Fruit fly (Drosophila melanogaster) S2 (cell line): ENCODE data around the gene CG10214.

ENCODE experiments used
- CG8478 ChIP-seq: fragments of >200 bp; optimal IDR thresholded peaks from 2 replicates; lab custom pipeline; 2018
- CTCF ChIP-seq, 2 experiments: fragments of >200 bp; optimal IDR thresholded peaks; 2 replicates each; lab custom pipeline; 2018

The CG10214 gene

DNA sequence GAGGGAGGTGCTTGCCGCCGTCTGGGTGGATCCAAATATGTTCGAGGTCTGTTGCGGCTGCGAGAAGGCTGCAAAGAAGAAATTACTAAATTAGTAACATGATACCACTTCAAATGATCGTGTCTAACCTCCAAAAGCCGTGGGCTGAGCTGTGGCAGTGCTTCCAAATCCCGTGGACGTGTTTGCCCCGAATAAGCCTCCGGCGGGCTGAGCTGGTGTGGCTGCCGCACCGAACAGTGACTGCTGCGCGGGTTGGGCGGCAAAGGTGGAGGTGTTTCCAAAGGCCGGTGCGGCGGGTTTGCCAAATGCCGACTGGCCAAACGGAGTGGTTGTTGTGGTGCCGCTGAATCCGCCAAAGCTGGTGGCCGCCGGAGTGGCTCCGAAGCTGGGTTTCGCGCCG, 13.5 kb upstream of the CG10214 start:
- TF ChIP-seq CTCF (optimal IDR thresholded peaks at IDR 0.05; lab: Kevin White, UChicago), result no peak
- no peak for TF ChIP-seq CG8478

DNA sequence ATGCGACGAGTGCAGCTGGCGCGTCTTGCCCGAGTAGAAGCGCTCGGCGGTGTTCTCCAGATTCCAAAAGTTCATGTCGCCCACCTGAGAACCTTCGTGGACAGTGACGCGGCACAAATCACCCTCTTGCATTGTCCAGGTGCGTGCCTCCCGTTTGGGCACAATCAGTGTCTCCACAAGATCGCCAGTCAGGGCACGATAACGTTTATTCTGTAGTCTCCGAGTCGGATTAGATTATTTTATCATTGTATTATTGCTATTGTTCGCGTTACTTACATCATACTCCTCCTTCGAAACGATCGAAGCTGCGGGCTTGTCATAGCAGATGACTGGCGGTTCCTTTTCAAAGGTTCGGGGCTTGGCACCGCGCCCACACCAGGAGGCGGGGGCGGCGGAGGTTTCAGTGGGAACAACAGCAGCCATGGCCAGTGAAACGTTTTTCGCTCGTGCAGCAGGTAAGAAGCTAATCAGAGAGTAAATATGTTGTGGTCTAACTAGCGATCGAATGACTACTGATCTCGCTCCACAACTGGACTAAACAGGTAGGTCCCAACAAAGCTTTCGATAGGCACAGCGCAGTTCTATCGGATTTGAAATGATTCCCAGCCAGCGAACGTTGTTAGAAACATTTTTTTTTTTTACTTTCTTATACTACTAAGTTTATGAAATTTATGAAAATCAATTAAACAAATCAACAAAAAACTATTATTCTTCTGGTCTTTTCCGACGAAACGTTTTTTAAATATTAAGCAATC, 6.5 kb upstream of the CG10214 start, which contains the start of gene CG10208:
Gene CG10208 (minus strand): TSS at position 518 of the 755 bp plus-strand sequence.
- TF ChIP-seq CG8478 (no peak), CTCF (optimal IDR thresholded peaks at IDR 0.05; lab: Kevin White, UChicago) (no peak)

DNA sequence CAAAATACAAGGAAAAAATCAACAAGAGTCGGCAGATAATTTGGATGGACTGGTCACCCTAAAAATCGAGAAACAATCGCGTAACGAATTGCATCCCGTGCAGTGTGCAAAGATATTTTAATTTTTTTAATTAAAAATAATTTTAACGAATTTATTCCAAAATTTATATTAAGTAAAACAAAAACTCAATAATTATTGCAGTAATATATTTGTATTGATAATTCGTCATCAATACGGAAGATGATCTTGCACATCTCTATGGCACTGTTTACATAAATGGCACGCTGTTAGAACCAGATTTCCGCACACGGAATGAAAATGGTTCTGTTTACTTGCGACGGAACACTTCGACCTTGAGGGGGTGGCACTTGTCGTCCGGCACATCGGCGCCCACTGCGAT, 5.5 kb upstream of the CG10214 start, which contains the start of gene tst:
Gene tst (minus strand): TSS at position 52 of the 400 bp plus-strand sequence.
- no peak for TF ChIP-seq CG8478
- TF ChIP-seq CTCF (optimal IDR thresholded peaks at IDR 0.05; lab: Kevin White, UChicago), result no peak

dm6 chr3R:23763622-23764273, 3.5 kb downstream of the CG10214 start, which contains the start of gene Lsd-1:
Gene Lsd-1 (plus strand): TSS chr3R:23763857.
- no peak for TF ChIP-seq CG8478
- no peak for TF ChIP-seq CTCF (optimal IDR thresholded peaks at IDR 0.05; lab: Kevin White, UChicago)

- TF ChIP-seq CG8478 (no peak), CTCF (optimal IDR thresholded peaks at IDR 0.05; lab: Kevin White, UChicago) (no peak)
These were observed 4.3 kb downstream of the CG10214 start, which contains the start of gene udt for dm6 chr3R:23763015-23763414. Gene udt (minus strand): TSS chr3R:23763263.

dm6 chr3R:23760219-23761018, 6.9 kb downstream of the CG10214 start, which contains the start of gene SdhD:
Gene SdhD (minus strand): TSS chr3R:23760600.
- no peak for TF ChIP-seq CTCF (optimal IDR thresholded peaks at IDR 0.05; lab: Kevin White, UChicago)
- no peak for TF ChIP-seq CG8478

- no peak for TF ChIP-seq CTCF (optimal IDR thresholded peaks at IDR 0.05; lab: Kevin White, UChicago)
- TF ChIP-seq CG8478, result no peak
These were observed 9.2 kb downstream of the CG10214 start, which contains the start of the genes PTPMT1 and Hrd3 for dm6 chr3R:23757912-23758607. Gene PTPMT1 (plus strand): TSS chr3R:23758339. Gene Hrd3 (minus strand): TSS chr3R:23758557.

- peak in 1 of 2 experiments; percentile 4 for TF ChIP-seq CTCF (optimal IDR thresholded peaks at IDR 0.05; lab: Kevin White, UChicago)
- TF ChIP-seq CG8478, result no peak
These were observed 14.6 kb downstream of the CG10214 start, which contains the start of the genes RanBP3 and Rpt5 for dm6 chr3R:23752728-23753127. Gene RanBP3 (minus strand): TSS chr3R:23752834. Gene Rpt5 (plus strand): TSS chr3R:23752876.

- no peak for TF ChIP-seq CTCF (optimal IDR thresholded peaks at IDR 0.05; lab: Kevin White, UChicago)
These were observed 19.8 kb downstream of the CG10214 start for dm6 chr3R:23747446-23747845.

DNA sequence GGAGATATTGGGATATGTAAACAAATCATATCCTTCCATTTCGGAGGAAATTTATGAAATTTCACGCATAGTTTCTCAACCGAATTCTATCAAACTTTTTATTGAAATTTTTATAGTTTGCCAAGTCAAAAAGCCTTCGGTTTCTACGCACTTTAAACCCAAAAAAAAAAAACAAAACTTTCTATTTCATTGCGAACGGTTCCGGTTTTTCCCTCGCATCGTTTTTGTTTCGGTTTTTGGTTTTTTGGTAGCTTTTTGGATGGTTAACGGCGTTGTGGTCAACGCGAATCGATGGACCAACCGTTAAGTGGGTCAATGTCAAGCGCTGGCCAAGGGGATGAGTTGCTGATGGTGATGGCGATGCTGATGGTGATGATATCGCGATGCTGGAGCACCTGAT, 26.3 kb downstream of the CG10214 start:
- TF ChIP-seq CTCF (optimal IDR thresholded peaks at IDR 0.05; lab: Kevin White, UChicago) (no peak), CG8478 (no peak)

dm6 chr3R:23737676-23738574, 29.4 kb downstream of the CG10214 start:
- TF ChIP-seq CTCF (optimal IDR thresholded peaks at IDR 0.05; lab: Kevin White, UChicago) (no peak), CG8478 (no peak)

DNA sequence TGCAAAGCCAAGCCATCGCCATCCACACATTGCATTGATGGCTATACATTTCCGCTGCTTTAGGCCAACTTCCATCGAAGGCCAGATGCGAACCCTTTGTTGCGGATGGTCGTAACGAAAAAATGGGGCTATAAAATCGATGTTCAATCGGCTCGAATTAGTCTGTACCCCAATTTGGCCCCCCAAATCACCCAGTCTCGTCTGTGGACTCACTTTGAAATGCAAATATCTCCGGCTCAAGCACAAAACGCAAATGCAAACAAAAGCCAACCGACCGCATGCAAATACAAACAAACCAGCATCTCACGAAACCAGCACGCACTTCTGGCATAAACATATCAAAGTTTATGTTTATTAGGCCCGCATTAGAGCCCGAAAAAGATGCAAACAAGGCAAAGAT, 30.9 kb downstream of the CG10214 start:
- TF ChIP-seq CTCF (optimal IDR thresholded peaks at IDR 0.05; lab: Kevin White, UChicago), result no peak
- no peak for TF ChIP-seq CG8478

- TF ChIP-seq CG8478 (no peak), CTCF (optimal IDR thresholded peaks at IDR 0.05; lab: Kevin White, UChicago) (no peak)
These were observed 31.6 kb downstream of the CG10214 start for dm6 chr3R:23735648-23736047.
